Worm (Caenorhabditis elegans) whole organism, L2 larva: ENCODE measurements around the gene bca-1.

Source experiments
- C34F6.9 ChIP-seq: fragments of 150-350 bp; optimal IDR thresholded peaks from 2 replicates; lab custom pipeline; 2014; ENCODE audit warnings: missing biosample characterization, missing genetic modification characterization
- F13H6.1 ChIP-seq: sonication (generic microtip); optimal IDR thresholded peaks from 2 replicates; lab custom pipeline; 2016; ENCODE audit warnings: missing genetic modification characterization, missing compliant biosample characterization
- R02D3.7 ChIP-seq: fragments of 150-350 bp; optimal IDR thresholded peaks from 2 replicates; lab custom pipeline; 2014; ENCODE audit warnings: missing biosample characterization, missing genetic modification characterization
- Y55F3AM.14 ChIP-seq: fragments of 200-800 bp; sonication (Bioruptor generic); optimal IDR thresholded peaks from 2 replicates; lab custom pipeline; 2018; ENCODE audit warnings: mild to moderate bottlenecking, missing genetic modification characterization, missing compliant biosample characterization
- ZK546.5 ChIP-seq: sonication (generic microtip); optimal IDR thresholded peaks from 2 replicates; lab custom pipeline; 2017; ENCODE audit warnings: missing biosample characterization, missing genetic modification characterization
- alr-1 ChIP-seq: fragments of 150-350 bp; optimal IDR thresholded peaks from 2 replicates; lab custom pipeline; 2014; ENCODE audit warnings: missing biosample characterization, missing genetic modification characterization
- ama-1 ChIP-seq: fragments of 150-350 bp; optimal IDR thresholded peaks from 2 replicates; lab custom pipeline; 2018; ENCODE audit warnings: inconsistent platforms
- blmp-1 ChIP-seq: sonication (generic microtip); optimal IDR thresholded peaks from 2 replicates; lab custom pipeline; 2017; ENCODE audit warnings: missing genetic modification characterization, mild to moderate bottlenecking, missing compliant biosample characterization, antibody characterized with exemption, moderate library complexity; ENCODE audit not compliant: insufficient read depth
- ceh-16 ChIP-seq: fragments of 150-350 bp; optimal IDR thresholded peaks from 2 replicates; lab custom pipeline; 2014; ENCODE audit warnings: missing biosample characterization, missing genetic modification characterization
- crh-2 ChIP-seq: sonication (generic microtip); optimal IDR thresholded peaks from 2 replicates; lab custom pipeline; 2017; ENCODE audit warnings: missing biosample characterization, missing genetic modification characterization
- dmd-4 ChIP-seq: sonication (generic microtip); optimal IDR thresholded peaks from 2 replicates; lab custom pipeline; 2017; ENCODE audit warnings: missing biosample characterization, missing genetic modification characterization
- egl-27 ChIP-seq: sonication (generic microtip); optimal IDR thresholded peaks from 3 replicates; lab custom pipeline; 2017; ENCODE audit warnings: missing biosample characterization, missing genetic modification reagents, missing genetic modification characterization
- elt-1 ChIP-seq: fragments of 150-350 bp; optimal IDR thresholded peaks from 2 replicates; lab custom pipeline; 2014; ENCODE audit warnings: missing biosample characterization, missing genetic modification characterization
- elt-3 ChIP-seq: sonication (generic microtip); optimal IDR thresholded peaks from 2 replicates; lab custom pipeline; 2017; ENCODE audit warnings: missing biosample characterization, missing genetic modification characterization
- fos-1 ChIP-seq: fragments of 150-350 bp; optimal IDR thresholded peaks from 2 replicates; lab custom pipeline; 2014; ENCODE audit warnings: missing biosample characterization, missing genetic modification characterization
- gmeb-1 ChIP-seq: fragments of 150-350 bp; optimal IDR thresholded peaks from 2 replicates; lab custom pipeline; 2014; ENCODE audit warnings: missing biosample characterization, missing genetic modification characterization
- lin-11 ChIP-seq: fragments of 150-350 bp; sonication (generic microtip); optimal IDR thresholded peaks from 2 replicates; lab custom pipeline; 2014; ENCODE audit warnings: missing biosample characterization, missing genetic modification characterization, inconsistent platforms, mixed read lengths
- lin-13 ChIP-seq: fragments of 150-350 bp; optimal IDR thresholded peaks from 2 replicates; lab custom pipeline; 2014; ENCODE audit warnings: missing biosample characterization, missing genetic modification reagents, missing genetic modification characterization
- lin-39 ChIP-seq: fragments of 150-350 bp; optimal IDR thresholded peaks from 2 replicates; lab custom pipeline; 2014; ENCODE audit warnings: missing biosample characterization, missing genetic modification reagents, missing genetic modification characterization
- lsy-2 ChIP-seq, 2 experiments: fragments of 150-350 bp in 1 of 2; sonication (generic microtip) in 1 of 2; optimal IDR thresholded peaks; 2 replicates each; lab custom pipeline; 2014 to 2017; ENCODE audit warnings: missing biosample characterization in 2 of 2, missing genetic modification characterization in 2 of 2
- mbf-1 ChIP-seq: sonication (generic microtip); optimal IDR thresholded peaks from 2 replicates; lab custom pipeline; 2017; ENCODE audit warnings: missing biosample characterization, missing genetic modification characterization
- mdl-1 ChIP-seq, 2 experiments: fragments of 150-350 bp in 1 of 2; sonication (generic microtip) in 1 of 2; optimal IDR thresholded peaks; 2 replicates each; lab custom pipeline; 2017; ENCODE audit warnings: missing biosample characterization in 2 of 2, missing genetic modification characterization in 2 of 2
- nhr-10 ChIP-seq: sonication (generic microtip); optimal IDR thresholded peaks from 2 replicates; lab custom pipeline; 2017; ENCODE audit warnings: missing biosample characterization, missing genetic modification characterization
- nhr-11 ChIP-seq: fragments of 150-350 bp; optimal IDR thresholded peaks from 2 replicates; lab custom pipeline; 2014; ENCODE audit warnings: missing biosample characterization, missing genetic modification characterization
- nhr-12 ChIP-seq: fragments of 150-350 bp; optimal IDR thresholded peaks from 2 replicates; lab custom pipeline; 2014; ENCODE audit warnings: missing biosample characterization, missing genetic modification characterization
- nhr-129 ChIP-seq: fragments of 150-350 bp; optimal IDR thresholded peaks from 2 replicates; lab custom pipeline; 2014; ENCODE audit warnings: missing biosample characterization, missing genetic modification characterization
- nhr-21 ChIP-seq: fragments of 150-350 bp; optimal IDR thresholded peaks from 2 replicates; lab custom pipeline; 2014; ENCODE audit warnings: missing biosample characterization, missing genetic modification characterization
- nhr-23 ChIP-seq: fragments of 150-350 bp; optimal IDR thresholded peaks from 2 replicates; lab custom pipeline; 2014; ENCODE audit warnings: missing biosample characterization, missing genetic modification reagents, missing genetic modification characterization
- nhr-237 ChIP-seq: fragments of 150-350 bp; optimal IDR thresholded peaks from 2 replicates; lab custom pipeline; 2014; ENCODE audit warnings: missing biosample characterization, missing genetic modification characterization
- nhr-25 ChIP-seq: fragments of 150-350 bp; sonication (generic microtip); optimal IDR thresholded peaks from 3 replicates; lab custom pipeline; 2014; ENCODE audit warnings: missing biosample characterization, missing genetic modification characterization
- nhr-6 ChIP-seq: fragments of 150-350 bp; optimal IDR thresholded peaks from 2 replicates; lab custom pipeline; 2014; ENCODE audit warnings: missing biosample characterization, missing genetic modification characterization
- nhr-77 ChIP-seq: fragments of 150-350 bp; optimal IDR thresholded peaks from 2 replicates; lab custom pipeline; 2014; ENCODE audit warnings: missing biosample characterization, missing genetic modification characterization
- peb-1 ChIP-seq: fragments of 150-350 bp; optimal IDR thresholded peaks from 2 replicates; lab custom pipeline; 2014; ENCODE audit warnings: missing biosample characterization, missing genetic modification characterization
- sem-4 ChIP-seq: fragments of 150-350 bp; optimal IDR thresholded peaks from 2 replicates; lab custom pipeline; 2014; ENCODE audit warnings: missing biosample characterization, missing genetic modification reagents, missing genetic modification characterization
- skn-1 ChIP-seq: sonication (generic microtip); optimal IDR thresholded peaks from 2 replicates; lab custom pipeline; 2017; ENCODE audit warnings: missing biosample characterization, missing genetic modification characterization
- sma-3 ChIP-seq: sonication (generic microtip); optimal IDR thresholded peaks from 2 replicates; lab custom pipeline; 2016; ENCODE audit warnings: missing genetic modification reagents, missing genetic modification characterization, missing compliant biosample characterization
- sma-9 ChIP-seq, 2 experiments: fragments of 150-350 bp in 1 of 2; sonication (generic microtip) in 1 of 2; optimal IDR thresholded peaks; 2 replicates each; lab custom pipeline; 2014 to 2016; ENCODE audit warnings: missing genetic modification characterization in 2 of 2, mild to moderate bottlenecking in 1 of 2, missing biosample characterization in 1 of 2, missing compliant biosample characterization in 1 of 2, missing genetic modification reagents in 1 of 2, moderate library complexity in 1 of 2
- snpc-4 ChIP-seq: fragments of 150-350 bp; optimal IDR thresholded peaks from 2 replicates; lab custom pipeline; 2014; ENCODE audit warnings: missing biosample characterization, missing genetic modification characterization
- unc-55 ChIP-seq: fragments of 150-350 bp; sonication (generic microtip); optimal IDR thresholded peaks from 3 replicates; lab custom pipeline; 2014; ENCODE audit warnings: missing biosample characterization, missing genetic modification reagents, missing genetic modification characterization
- ztf-1 ChIP-seq: fragments of 200-800 bp; sonication (Bioruptor generic); conservative IDR thresholded peaks from 2 replicates; pipeline ENCODE4 v1.3.6; 2022; ENCODE audit warnings: missing genetic modification characterization, missing compliant biosample characterization
- ztf-11 ChIP-seq: sonication (generic microtip); optimal IDR thresholded peaks from 2 replicates; lab custom pipeline; 2017; ENCODE audit warnings: missing biosample characterization, missing genetic modification characterization
- ztf-4 ChIP-seq: fragments of 150-350 bp; optimal IDR thresholded peaks from 2 replicates; lab custom pipeline; 2014; ENCODE audit warnings: missing biosample characterization, missing genetic modification characterization

bca-1 gene

DNA sequence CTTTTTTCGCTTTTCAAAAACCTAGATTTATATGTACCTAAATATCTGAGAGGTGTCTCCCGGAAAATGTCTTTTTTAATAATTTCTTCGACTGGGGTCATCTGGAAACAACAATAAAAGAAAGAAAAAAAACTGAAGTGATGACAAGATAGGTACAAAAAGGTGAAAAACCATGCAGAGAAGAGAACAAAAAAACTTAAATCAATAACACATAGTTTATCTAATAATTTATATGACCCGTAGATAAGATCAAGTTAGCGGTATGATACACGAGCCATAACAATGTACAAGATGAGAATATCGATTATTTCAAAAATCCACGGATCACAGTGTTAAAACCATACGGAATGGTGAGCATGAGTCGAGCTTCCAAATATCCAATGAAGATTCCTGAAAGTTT lies 1.8 kb upstream of the bca-1 start, which contains the start of gene mtp-18:
Gene mtp-18 (minus strand): TSS at position 101 of the 400 bp plus-strand sequence.
- TF ChIP-seq mbf-1 (tag; lab: Kevin White, UChicago), result no peak
- TF ChIP-seq blmp-1 (tag; lab: Kevin White, UChicago), result no peak
- TF ChIP-seq C34F6.9 (tag; lab: Kevin White, UChicago), result no peak
- TF ChIP-seq elt-3 (tag; lab: Kevin White, UChicago), result no peak
- TF ChIP-seq Y55F3AM.14 (GFP tag; lab: Kevin White, UChicago), result no peak
- TF ChIP-seq ztf-1 (GFP tag; lab: Robert Waterston, UW), result no peak
- TF ChIP-seq lin-11 (tag; lab: Kevin White, UChicago), result no peak
- TF ChIP-seq lin-13 (GFP tag; lab: Kevin White, UChicago), result no peak
- no peak for TF ChIP-seq sma-9 (GFP tag; optimal IDR thresholded peaks at IDR 0.05; lab: Kevin White, UChicago)
- no peak for TF ChIP-seq sma-9 (tag; optimal IDR thresholded peaks at IDR 0.05; lab: Kevin White, UChicago)
- TF ChIP-seq ZK546.5 (tag; lab: Kevin White, UChicago), result no peak
- no peak for TF ChIP-seq nhr-12 (tag; lab: Kevin White, UChicago)
- TF ChIP-seq ama-1, result no peak
- TF ChIP-seq, all 48 proteins: peak for 0

DNA sequence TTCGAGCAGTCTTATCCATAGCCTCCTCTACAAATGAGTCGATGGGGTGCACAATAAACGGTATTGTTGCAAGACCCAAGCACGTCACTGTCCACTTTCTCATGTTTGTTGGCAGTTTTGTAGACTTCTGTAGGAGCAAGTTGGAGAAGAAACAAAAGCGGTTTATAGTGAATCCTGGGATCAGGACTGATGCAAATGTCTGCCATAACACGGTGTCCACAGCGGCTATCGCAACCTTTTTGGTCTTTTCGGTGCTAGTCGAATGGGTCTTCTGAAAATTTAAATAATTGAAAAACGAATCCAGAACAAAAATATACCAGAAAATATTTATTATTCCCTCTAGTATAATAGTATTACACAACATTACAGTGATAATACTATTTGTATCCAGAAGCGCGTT lies 779 bp upstream of the bca-1 start:
- TF ChIP-seq ceh-16 (tag; lab: Kevin White, UChicago), result no peak
- no peak for TF ChIP-seq lsy-2 (tag; optimal IDR thresholded peaks at IDR 0.05; lab: Kevin White, UChicago)
- no peak for TF ChIP-seq R02D3.7 (tag; lab: Kevin White, UChicago)
- TF ChIP-seq lin-11 (tag; lab: Kevin White, UChicago), result no peak
- TF ChIP-seq, all 48 proteins: peak for 0

DNA sequence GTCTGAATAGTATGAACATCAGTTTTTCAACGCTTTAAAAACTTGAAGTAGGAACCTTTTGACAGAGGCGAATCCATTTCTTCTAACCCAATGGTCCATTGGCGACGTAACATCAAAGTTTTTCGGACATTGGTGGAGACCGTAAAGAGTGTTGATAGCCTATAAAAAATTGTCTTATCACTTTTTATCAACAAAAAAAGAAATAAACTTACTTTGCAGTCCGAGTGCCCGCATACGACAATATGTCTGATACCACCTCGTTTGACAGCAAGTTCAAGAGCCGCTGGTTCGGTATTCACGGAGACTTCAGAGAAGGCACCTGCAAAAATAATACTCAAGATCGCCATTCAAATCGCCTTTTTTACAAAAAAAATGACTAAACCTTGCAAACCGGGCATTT lies 1.2 kb downstream of the bca-1 start:
- TF ChIP-seq nhr-11 (tag; lab: Kevin White, UChicago) (no peak), sma-9 (GFP tag; optimal IDR thresholded peaks at IDR 0.05; lab: Kevin White, UChicago) (peak; percentile 21), sma-9 (tag; optimal IDR thresholded peaks at IDR 0.05; lab: Kevin White, UChicago) (no peak)

DNA sequence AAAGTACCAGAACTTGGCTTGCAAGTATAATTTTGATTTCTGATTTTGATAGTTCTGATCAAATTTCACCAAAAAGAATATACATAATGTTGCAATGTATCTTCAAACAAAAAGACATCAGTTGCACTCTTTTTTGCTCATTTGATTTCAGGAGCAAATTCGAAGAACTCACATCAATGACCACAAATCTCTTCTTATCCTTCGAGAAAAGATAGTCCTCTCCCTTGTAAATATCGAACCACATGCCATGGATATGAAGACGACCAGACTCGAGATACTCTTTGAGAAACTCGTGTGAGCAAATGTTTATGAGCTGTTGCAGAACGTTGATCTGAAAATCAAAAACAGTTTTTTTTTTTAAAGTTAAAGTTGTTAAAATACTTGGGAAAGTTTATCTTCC lies 1.7 kb downstream of the bca-1 start:
- TF ChIP-seq C34F6.9 (tag; lab: Kevin White, UChicago) (peak; percentile 8), gmeb-1 (tag; lab: Kevin White, UChicago) (no peak), nhr-129 (tag; lab: Kevin White, UChicago) (peak; percentile 64), nhr-25 (tag; lab: Kevin White, UChicago) (no peak), nhr-77 (tag; lab: Kevin White, UChicago) (no peak), mdl-1 (tag; optimal IDR thresholded peaks at IDR 0.05; lab: Kevin White, UChicago) (no peak), ztf-4 (tag; lab: Kevin White, UChicago) (peak; percentile 27), skn-1 (tag; lab: Kevin White, UChicago) (no peak), F13H6.1 (peak; percentile 19), nhr-23 (tag; lab: Kevin White, UChicago) (no peak), peb-1 (tag; lab: Kevin White, UChicago) (no peak), lsy-2 (tag; optimal IDR thresholded peaks at IDR 0.05; lab: Kevin White, UChicago) (peak in 1 of 2 experiments; percentile 27)

DNA sequence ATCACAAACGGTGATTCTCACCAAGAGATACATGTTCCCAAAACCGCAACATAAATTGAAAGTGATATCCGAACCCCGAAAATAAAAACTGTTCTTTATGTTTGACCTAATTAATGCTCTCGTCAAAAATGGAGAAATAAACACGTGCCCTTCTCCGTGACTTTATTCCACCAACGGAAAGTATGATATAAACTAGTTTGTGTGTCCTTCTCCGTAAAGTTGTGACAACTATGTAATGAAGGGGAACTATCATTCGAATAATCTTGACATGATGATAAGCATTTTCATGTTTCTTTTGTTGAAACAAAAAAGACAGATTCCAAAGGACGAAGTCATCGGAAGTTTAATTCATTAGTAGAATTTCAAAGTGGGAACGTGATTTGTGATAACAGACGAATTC lies 3.0 kb downstream of the bca-1 start:
- TF ChIP-seq nhr-25 (tag; lab: Kevin White, UChicago) (peak; percentile 56), gmeb-1 (tag; lab: Kevin White, UChicago) (no peak), ama-1 (no peak), skn-1 (tag; lab: Kevin White, UChicago) (no peak), nhr-6 (tag; lab: Kevin White, UChicago) (peak; percentile 0), sem-4 (tag; lab: Kevin White, UChicago) (no peak), blmp-1 (tag; lab: Kevin White, UChicago) (peak; percentile 57), F13H6.1 (no peak), lin-13 (GFP tag; lab: Kevin White, UChicago) (no peak), dmd-4 (no peak), C34F6.9 (tag; lab: Kevin White, UChicago) (no peak), egl-27 (peak; percentile 18), nhr-21 (tag; lab: Kevin White, UChicago) (peak; percentile 80), sma-9 (GFP tag; optimal IDR thresholded peaks at IDR 0.05; lab: Kevin White, UChicago) (peak; percentile 66), sma-9 (tag; optimal IDR thresholded peaks at IDR 0.05; lab: Kevin White, UChicago) (no peak), ztf-11 (no peak), ZK546.5 (tag; lab: Kevin White, UChicago) (no peak), lsy-2 (tag; optimal IDR thresholded peaks at IDR 0.05; lab: Kevin White, UChicago) (peak in 1 of 2 experiments; percentile 57), elt-1 (tag; lab: Kevin White, UChicago) (no peak), ceh-16 (tag; lab: Kevin White, UChicago) (no peak), elt-3 (tag; lab: Kevin White, UChicago) (no peak), lin-39 (tag; lab: Kevin White, UChicago) (no peak), alr-1 (tag; lab: Kevin White, UChicago) (no peak), crh-2 (peak; percentile 1), nhr-10 (tag; lab: Kevin White, UChicago) (no peak), nhr-129 (tag; lab: Kevin White, UChicago) (peak; percentile 56), nhr-237 (tag; lab: Kevin White, UChicago) (no peak), nhr-77 (tag; lab: Kevin White, UChicago) (no peak), fos-1 (peak; percentile 32), snpc-4 (tag; lab: Kevin White, UChicago) (no peak), sma-3 (GFP tag; lab: Kevin White, UChicago) (peak; percentile 79), unc-55 (GFP tag; lab: Kevin White, UChicago) (no peak), mdl-1 (tag; optimal IDR thresholded peaks at IDR 0.05; lab: Kevin White, UChicago) (peak in 1 of 2 experiments; percentile 30)
